Worm (Caenorhabditis elegans) whole organism, L2 larva: ENCODE measurements around the gene ZC239.15.
A peak's percentile ranks its signal among the peaks of the same experiment; 100 is the strongest.
"Not testable (repeated sequence)": the region's sequence is repeated elsewhere in the genome, so short reads cannot be mapped to it uniquely, and the experiment has no call there.

Experiments used
- C34F6.9 ChIP-seq: fragments of 150-350 bp; optimal IDR thresholded peaks from 2 replicates; lab custom pipeline; 2014; ENCODE audit warnings: missing biosample characterization, missing genetic modification characterization
- R02D3.7 ChIP-seq: fragments of 150-350 bp; optimal IDR thresholded peaks from 2 replicates; lab custom pipeline; 2014; ENCODE audit warnings: missing biosample characterization, missing genetic modification characterization
- Y55F3AM.14 ChIP-seq: fragments of 200-800 bp; sonication (Bioruptor generic); optimal IDR thresholded peaks from 2 replicates; lab custom pipeline; 2018; ENCODE audit warnings: mild to moderate bottlenecking, missing genetic modification characterization, missing compliant biosample characterization
- ZK546.5 ChIP-seq: sonication (generic microtip); optimal IDR thresholded peaks from 2 replicates; lab custom pipeline; 2017; ENCODE audit warnings: missing biosample characterization, missing genetic modification characterization
- alr-1 ChIP-seq: fragments of 150-350 bp; optimal IDR thresholded peaks from 2 replicates; lab custom pipeline; 2014; ENCODE audit warnings: missing biosample characterization, missing genetic modification characterization
- ama-1 ChIP-seq: fragments of 150-350 bp; optimal IDR thresholded peaks from 2 replicates; lab custom pipeline; 2018; ENCODE audit warnings: inconsistent platforms
- blmp-1 ChIP-seq: sonication (generic microtip); optimal IDR thresholded peaks from 2 replicates; lab custom pipeline; 2017; ENCODE audit warnings: missing genetic modification characterization, mild to moderate bottlenecking, missing compliant biosample characterization, antibody characterized with exemption, moderate library complexity; ENCODE audit not compliant: insufficient read depth
- ceh-16 ChIP-seq: fragments of 150-350 bp; optimal IDR thresholded peaks from 2 replicates; lab custom pipeline; 2014; ENCODE audit warnings: missing biosample characterization, missing genetic modification characterization
- ceh-82 ChIP-seq: fragments of 150-350 bp; optimal IDR thresholded peaks from 2 replicates; lab custom pipeline; 2014; ENCODE audit warnings: missing biosample characterization, missing genetic modification characterization
- crh-2 ChIP-seq: sonication (generic microtip); optimal IDR thresholded peaks from 2 replicates; lab custom pipeline; 2017; ENCODE audit warnings: missing biosample characterization, missing genetic modification characterization
- dmd-4 ChIP-seq: sonication (generic microtip); optimal IDR thresholded peaks from 2 replicates; lab custom pipeline; 2017; ENCODE audit warnings: missing biosample characterization, missing genetic modification characterization
- egl-27 ChIP-seq: sonication (generic microtip); optimal IDR thresholded peaks from 3 replicates; lab custom pipeline; 2017; ENCODE audit warnings: missing biosample characterization, missing genetic modification reagents, missing genetic modification characterization
- elt-1 ChIP-seq: fragments of 150-350 bp; optimal IDR thresholded peaks from 2 replicates; lab custom pipeline; 2014; ENCODE audit warnings: missing biosample characterization, missing genetic modification characterization
- elt-3 ChIP-seq: sonication (generic microtip); optimal IDR thresholded peaks from 2 replicates; lab custom pipeline; 2017; ENCODE audit warnings: missing biosample characterization, missing genetic modification characterization
- fos-1 ChIP-seq: fragments of 150-350 bp; optimal IDR thresholded peaks from 2 replicates; lab custom pipeline; 2014; ENCODE audit warnings: missing biosample characterization, missing genetic modification characterization
- lin-13 ChIP-seq: fragments of 150-350 bp; optimal IDR thresholded peaks from 2 replicates; lab custom pipeline; 2014; ENCODE audit warnings: missing biosample characterization, missing genetic modification reagents, missing genetic modification characterization
- lin-39 ChIP-seq: fragments of 150-350 bp; optimal IDR thresholded peaks from 2 replicates; lab custom pipeline; 2014; ENCODE audit warnings: missing biosample characterization, missing genetic modification reagents, missing genetic modification characterization
- lsy-2 ChIP-seq, 2 experiments: fragments of 150-350 bp in 1 of 2; sonication (generic microtip) in 1 of 2; optimal IDR thresholded peaks; 2 replicates each; lab custom pipeline; 2014 to 2017; ENCODE audit warnings: missing biosample characterization in 2 of 2, missing genetic modification characterization in 2 of 2
- mbf-1 ChIP-seq: sonication (generic microtip); optimal IDR thresholded peaks from 2 replicates; lab custom pipeline; 2017; ENCODE audit warnings: missing biosample characterization, missing genetic modification characterization
- nhr-10 ChIP-seq: sonication (generic microtip); optimal IDR thresholded peaks from 2 replicates; lab custom pipeline; 2017; ENCODE audit warnings: missing biosample characterization, missing genetic modification characterization
- nhr-129 ChIP-seq: fragments of 150-350 bp; optimal IDR thresholded peaks from 2 replicates; lab custom pipeline; 2014; ENCODE audit warnings: missing biosample characterization, missing genetic modification characterization
- nhr-23 ChIP-seq: fragments of 150-350 bp; optimal IDR thresholded peaks from 2 replicates; lab custom pipeline; 2014; ENCODE audit warnings: missing biosample characterization, missing genetic modification reagents, missing genetic modification characterization
- nhr-25 ChIP-seq: fragments of 150-350 bp; sonication (generic microtip); optimal IDR thresholded peaks from 3 replicates; lab custom pipeline; 2014; ENCODE audit warnings: missing biosample characterization, missing genetic modification characterization
- peb-1 ChIP-seq: fragments of 150-350 bp; optimal IDR thresholded peaks from 2 replicates; lab custom pipeline; 2014; ENCODE audit warnings: missing biosample characterization, missing genetic modification characterization
- sem-4 ChIP-seq: fragments of 150-350 bp; optimal IDR thresholded peaks from 2 replicates; lab custom pipeline; 2014; ENCODE audit warnings: missing biosample characterization, missing genetic modification reagents, missing genetic modification characterization
- skn-1 ChIP-seq: sonication (generic microtip); optimal IDR thresholded peaks from 2 replicates; lab custom pipeline; 2017; ENCODE audit warnings: missing biosample characterization, missing genetic modification characterization
- sma-3 ChIP-seq: sonication (generic microtip); optimal IDR thresholded peaks from 2 replicates; lab custom pipeline; 2016; ENCODE audit warnings: missing genetic modification reagents, missing genetic modification characterization, missing compliant biosample characterization
- sma-9 ChIP-seq, 2 experiments: fragments of 150-350 bp in 1 of 2; sonication (generic microtip) in 1 of 2; optimal IDR thresholded peaks; 2 replicates each; lab custom pipeline; 2014 to 2016; ENCODE audit warnings: missing genetic modification characterization in 2 of 2, mild to moderate bottlenecking in 1 of 2, missing biosample characterization in 1 of 2, missing compliant biosample characterization in 1 of 2, missing genetic modification reagents in 1 of 2, moderate library complexity in 1 of 2
- snpc-4 ChIP-seq: fragments of 150-350 bp; optimal IDR thresholded peaks from 2 replicates; lab custom pipeline; 2014; ENCODE audit warnings: missing biosample characterization, missing genetic modification characterization
- unc-55 ChIP-seq: fragments of 150-350 bp; sonication (generic microtip); optimal IDR thresholded peaks from 3 replicates; lab custom pipeline; 2014; ENCODE audit warnings: missing biosample characterization, missing genetic modification reagents, missing genetic modification characterization
- unc-62 ChIP-seq: fragments of 150-350 bp; optimal IDR thresholded peaks from 2 replicates; lab custom pipeline; 2014; ENCODE audit warnings: missing biosample characterization, missing genetic modification reagents, missing genetic modification characterization
- zag-1 ChIP-seq: fragments of 150-350 bp; optimal IDR thresholded peaks from 2 replicates; lab custom pipeline; 2014; ENCODE audit warnings: missing biosample characterization, missing genetic modification characterization
- ztf-1 ChIP-seq: fragments of 200-800 bp; sonication (Bioruptor generic); conservative IDR thresholded peaks from 2 replicates; pipeline ENCODE4 v1.3.6; 2022; ENCODE audit warnings: missing genetic modification characterization, missing compliant biosample characterization
- ztf-11 ChIP-seq: sonication (generic microtip); optimal IDR thresholded peaks from 2 replicates; lab custom pipeline; 2017; ENCODE audit warnings: missing biosample characterization, missing genetic modification characterization

Gene ZC239.15

ce11 chrII:3220723-3221122 is 3.8 kb downstream of the ZC239.15 start, which contains the start of gene ZC239.22:
TSS of gene ZC239.22 (minus strand) at chrII:3220823.
- TF ChIP-seq C34F6.9 (tag; lab: Kevin White, UChicago): no peak
- no peak for TF ChIP-seq sma-9 (GFP tag; optimal IDR thresholded peaks at IDR 0.05; lab: Kevin White, UChicago)
- TF ChIP-seq sma-9 (tag; optimal IDR thresholded peaks at IDR 0.05; lab: Kevin White, UChicago): no peak
- no peak for TF ChIP-seq zag-1
- TF ChIP-seq dmd-4 (tag; lab: Kevin White, UChicago): no peak
- TF ChIP-seq nhr-25: no peak
- TF ChIP-seq ztf-11 (tag; lab: Kevin White, UChicago): no peak
- no peak for TF ChIP-seq nhr-129 (tag; lab: Kevin White, UChicago)
- no peak for TF ChIP-seq crh-2 (tag; lab: Kevin White, UChicago)

ce11 chrII:3215762-3216161 is 8.8 kb downstream of the ZC239.15 start, which contains the start of gene ZC239.3:
TSS of gene ZC239.3 (plus strand) at chrII:3216062.
- not testable (repeated sequence) for TF ChIP-seq skn-1; blmp-1 (tag; lab: Kevin White, UChicago); ama-1 (lab: Kevin White, UChicago)

- no peak for TF ChIP-seq mbf-1 (tag; lab: Kevin White, UChicago)
- TF ChIP-seq sem-4 (tag; lab: Kevin White, UChicago): no peak
- no peak for TF ChIP-seq ceh-16 (tag; lab: Kevin White, UChicago)
- TF ChIP-seq ama-1 (lab: Kevin White, UChicago): no peak
- TF ChIP-seq ztf-1: no peak
- no peak for TF ChIP-seq Y55F3AM.14
- no peak for TF ChIP-seq elt-3 (tag; lab: Kevin White, UChicago)
- TF ChIP-seq ZK546.5 (tag; lab: Kevin White, UChicago): no peak
These were observed 10.6 kb downstream of the ZC239.15 start, which contains the start of gene ZC239.4 for ce11 chrII:3213898-3214297. TSS of gene ZC239.4 (plus strand) at chrII:3214198.

- TF ChIP-seq unc-62 (no peak), ama-1 (lab: Kevin White, UChicago) (no peak), elt-1 (tag; lab: Kevin White, UChicago) (no peak), blmp-1 (tag; lab: Kevin White, UChicago) (no peak), Y55F3AM.14 (no peak), skn-1 (no peak), lin-13 (GFP tag; lab: Kevin White, UChicago) (no peak), peb-1 (tag; lab: Kevin White, UChicago) (no peak), sma-3 (GFP tag; lab: Kevin White, UChicago) (no peak), nhr-10 (tag; lab: Kevin White, UChicago) (no peak), zag-1 (no peak), ceh-82 (tag; lab: Kevin White, UChicago) (no peak), C34F6.9 (tag; lab: Kevin White, UChicago) (no peak), snpc-4 (tag; lab: Kevin White, UChicago) (no peak), R02D3.7 (tag; lab: Kevin White, UChicago) (no peak), sma-9 (GFP tag; optimal IDR thresholded peaks at IDR 0.05; lab: Kevin White, UChicago) (no peak), sma-9 (tag; optimal IDR thresholded peaks at IDR 0.05; lab: Kevin White, UChicago) (no peak), elt-3 (tag; lab: Kevin White, UChicago) (no peak), nhr-23 (tag; lab: Kevin White, UChicago) (no peak)
These were observed 14.2 kb downstream of the ZC239.15 start, which contains the start of gene ZC239.5 for ce11 chrII:3210365-3210764. TSS of gene ZC239.5 (plus strand) at chrII:3210665.

- TF ChIP-seq C34F6.9 (tag; lab: Kevin White, UChicago) (peak; percentile 80), lsy-2 (tag; optimal IDR thresholded peaks at IDR 0.05; lab: Kevin White, UChicago) (peak in 1 of 2 experiments; percentile 61), alr-1 (tag; lab: Kevin White, UChicago) (no peak), nhr-23 (tag; lab: Kevin White, UChicago) (no peak), egl-27 (tag; lab: Kevin White, UChicago) (no peak), crh-2 (tag; lab: Kevin White, UChicago) (no peak), mbf-1 (tag; lab: Kevin White, UChicago) (no peak), ztf-11 (tag; lab: Kevin White, UChicago) (no peak), fos-1 (tag; lab: Kevin White, UChicago) (peak; percentile 10), unc-62 (no peak), ama-1 (lab: Kevin White, UChicago) (peak; percentile 15), elt-1 (tag; lab: Kevin White, UChicago) (no peak), lin-39 (tag; lab: Kevin White, UChicago) (no peak), snpc-4 (tag; lab: Kevin White, UChicago) (no peak), unc-55 (GFP tag; lab: Kevin White, UChicago) (peak; percentile 43)
- TF ChIP-seq, all 48 proteins: peak for 5
These were observed 15.3 kb downstream of the ZC239.15 start, which contains the start of gene ZC239.6 for ce11 chrII:3209251-3209650. TSS of gene ZC239.6 (plus strand) at chrII:3209631.
